5 fruit fly cellular contexts compared by ENCODE assay signal in the genomic region with DNA sequence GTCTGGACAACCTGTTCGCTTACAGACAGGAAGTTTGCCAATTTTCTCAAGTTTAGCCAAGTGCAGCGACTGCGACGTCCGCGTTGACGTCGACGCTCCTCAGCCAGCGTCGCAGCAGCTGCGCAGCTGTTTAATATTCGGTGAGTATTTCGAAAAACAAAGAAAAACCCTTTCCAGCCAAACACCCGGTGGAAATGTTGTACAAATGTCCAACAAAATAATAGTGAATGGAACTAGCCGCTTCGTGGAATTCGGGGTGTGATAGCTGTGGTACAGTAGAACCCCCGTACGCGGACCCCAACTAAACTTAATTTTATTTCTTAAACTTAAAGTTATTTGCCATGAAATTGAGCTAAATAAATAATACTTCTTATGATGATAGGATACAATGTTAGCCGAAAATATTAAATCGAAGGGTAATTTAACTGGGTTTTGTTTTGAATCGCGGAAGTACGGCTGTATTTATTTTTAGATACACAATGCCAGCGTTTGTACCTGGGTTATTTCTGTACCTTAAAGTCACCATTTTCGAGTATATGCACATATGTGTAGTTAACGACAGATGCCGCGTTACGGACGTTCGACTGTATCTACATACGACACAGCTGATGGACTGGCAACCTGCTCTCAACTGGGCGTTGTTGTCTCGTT.
TF ChIP-seq lines count a peak whose summit lies in the region.

No protein-coding gene starts in this region.

- no peak for TF ChIP-seq CTCF in whole organism, embryonic (GFP tag; optimal IDR thresholded peaks at IDR 0.05; lab: Kevin White, UChicago)

TF ChIP-seq in whole organism, adult, 20 proteins besides CTCF, POLR2A, EP300 and RAD21:
- TF ChIP-seq pad (GFP tag; optimal IDR thresholded peaks at IDR 0.05; lab: Kevin White, UChicago) (peak; percentile 21), CG14711 (tag; optimal IDR thresholded peaks at IDR 0.05; lab: Kevin White, UChicago) (peak; percentile 32), Hr96 (GFP tag; optimal IDR thresholded peaks at IDR 0.05; lab: Kevin White, UChicago) (no peak), CG11617 (GFP tag; optimal IDR thresholded peaks at IDR 0.05; lab: Kevin White, UChicago) (peak; percentile 31), toe (GFP tag; optimal IDR thresholded peaks at IDR 0.05; lab: Kevin White, UChicago) (no peak), CG33017 (tag; optimal IDR thresholded peaks at IDR 0.05; lab: Kevin White, UChicago) (peak; percentile 33), bab1 (GFP tag; optimal IDR thresholded peaks at IDR 0.05; lab: Kevin White, UChicago) (peak; percentile 68), tj (GFP tag; optimal IDR thresholded peaks at IDR 0.05; lab: Kevin White, UChicago) (no peak), CG7045 (GFP tag; optimal IDR thresholded peaks at IDR 0.05; lab: Kevin White, UChicago) (peak; percentile 38), CG7101 (tag; optimal IDR thresholded peaks at IDR 0.05; lab: Kevin White, UChicago) (peak; percentile 16), CG1620 (GFP tag; optimal IDR thresholded peaks at IDR 0.05; lab: Kevin White, UChicago) (peak; percentile 28), Crg-1 (GFP tag; optimal IDR thresholded peaks at IDR 0.05; lab: Kevin White, UChicago) (peak; percentile 21), cic (GFP tag; optimal IDR thresholded peaks at IDR 0.05; lab: Kevin White, UChicago) (no peak), CG12768 (GFP tag; optimal IDR thresholded peaks at IDR 0.05; lab: Kevin White, UChicago) (peak; percentile 23), kay (GFP tag; lab: Kevin White, UChicago; ENCODE audit: borderline replicate concordance) (peak; percentile 42)

TF ChIP-seq in whole organism, embryonic, 481 proteins besides CTCF, POLR2A, EP300 and RAD21 (continues in another document):
- TF ChIP-seq nom (GFP tag; optimal IDR thresholded peaks at IDR 0.05; lab: Kevin White, UChicago) = no peak
- peak; percentile 18 for TF ChIP-seq shn (GFP tag; optimal IDR thresholded peaks at IDR 0.05; lab: Kevin White, UChicago)
- TF ChIP-seq NK7.1 (GFP tag; optimal IDR thresholded peaks at IDR 0.05; lab: Kevin White, UChicago) = peak; percentile 70
- TF ChIP-seq jing (GFP tag; optimal IDR thresholded peaks at IDR 0.05; lab: Kevin White, UChicago) = no peak
- TF ChIP-seq Dll (GFP tag; IDR thresholded peaks at IDR 0.05; lab: Robert Waterston, UW; ENCODE audit: partially characterized antibody) = no peak
- no peak for TF ChIP-seq Rx (GFP tag; IDR thresholded peaks at IDR 0.05; lab: Robert Waterston, UW)
- TF ChIP-seq CG8290 (GFP tag; optimal IDR thresholded peaks at IDR 0.05; lab: Kevin White, UChicago) = peak; percentile 64
- peak in 1 of 2 experiments; percentile 50 for TF ChIP-seq CG8290 (tag; optimal IDR thresholded peaks at IDR 0.05; lab: Kevin White, UChicago)
- peak; percentile 74 for TF ChIP-seq Sox102F (GFP tag; optimal IDR thresholded peaks at IDR 0.05; lab: Kevin White, UChicago)
- TF ChIP-seq wor (GFP tag; IDR thresholded peaks at IDR 0.05; lab: Robert Waterston, UW) = 0 out of 2 replicates have a peak, but pooled peaks have one; percentile 35
- TF ChIP-seq tin (GFP tag; optimal IDR thresholded peaks at IDR 0.05; lab: Kevin White, UChicago) = peak; percentile 56
- TF ChIP-seq D19B (GFP tag; optimal IDR thresholded peaks at IDR 0.05; lab: Kevin White, UChicago) = peak; percentile 60
- peak; percentile 63 for TF ChIP-seq Antp (GFP tag; optimal IDR thresholded peaks at IDR 0.05; lab: Kevin White, UChicago)
- peak; percentile 79 for TF ChIP-seq twi (tag; optimal IDR thresholded peaks at IDR 0.05; lab: Kevin White, UChicago)
- TF ChIP-seq CG14710 (tag; optimal IDR thresholded peaks at IDR 0.05; lab: Kevin White, UChicago) = peak; percentile 74
- no peak for TF ChIP-seq ham (GFP tag; IDR thresholded peaks at IDR 0.05; lab: Robert Waterston, UW)
- TF ChIP-seq CG30431 (GFP tag; optimal IDR thresholded peaks at IDR 0.05; lab: Kevin White, UChicago) = peak; percentile 69

TF ChIP-seq in whole organism, prepupa, 60 proteins besides CTCF, POLR2A, EP300 and RAD21 (continues in another document):
- TF ChIP-seq ss (GFP tag; optimal IDR thresholded peaks at IDR 0.05; lab: Kevin White, UChicago) = peak; percentile 51 to 77
- TF ChIP-seq CG1621 (tag; optimal IDR thresholded peaks at IDR 0.05; lab: Kevin White, UChicago) = peak; percentile 0
- TF ChIP-seq OdsH (GFP tag; optimal IDR thresholded peaks at IDR 0.05; lab: Kevin White, UChicago) = peak; percentile 69
- TF ChIP-seq Hr39 (GFP tag; optimal IDR thresholded peaks at IDR 0.05; lab: Kevin White, UChicago) = peak; percentile 60
- peak; percentile 71 for TF ChIP-seq CG15336 (GFP tag; IDR thresholded peaks at IDR 0.05; lab: Robert Waterston, UW)
- TF ChIP-seq CG6163 (GFP tag; IDR thresholded peaks at IDR 0.05; lab: Robert Waterston, UW) = peak; percentile 53; the same call in 2 of the 3 replicates
- TF ChIP-seq CG8632 (GFP tag; optimal IDR thresholded peaks at IDR 0.05; lab: Kevin White, UChicago) = peak; percentile 49
- peak; percentile 79 for TF ChIP-seq svp (GFP tag; lab: Kevin White, UChicago)
- TF ChIP-seq CG11294 (GFP tag; IDR thresholded peaks at IDR 0.05; lab: Robert Waterston, UW) = peak; percentile 27; the same call in 1 of the 2 replicates
- TF ChIP-seq Ets21C (GFP tag; optimal IDR thresholded peaks at IDR 0.05; lab: Kevin White, UChicago) = peak; percentile 25
- peak; percentile 24 for TF ChIP-seq CG10631 (GFP tag; optimal IDR thresholded peaks at IDR 0.05; lab: Kevin White, UChicago)
- TF ChIP-seq spab (GFP tag; optimal IDR thresholded peaks at IDR 0.05; lab: Kevin White, UChicago) = peak; percentile 62
- peak; percentile 68 for TF ChIP-seq achi (GFP tag; optimal IDR thresholded peaks at IDR 0.05; lab: Kevin White, UChicago)
- peak; percentile 71; the same call in 2 of the 3 replicates for TF ChIP-seq eg (GFP tag; IDR thresholded peaks at IDR 0.05; lab: Robert Waterston, UW)
- peak; percentile 46 for TF ChIP-seq CG11902 (GFP tag; optimal IDR thresholded peaks at IDR 0.05; lab: Kevin White, UChicago)
- peak; percentile 88 for TF ChIP-seq CG32006 (GFP tag; optimal IDR thresholded peaks at IDR 0.05; lab: Kevin White, UChicago)
- peak; percentile 49 for TF ChIP-seq lz (GFP tag; optimal IDR thresholded peaks at IDR 0.05; lab: Kevin White, UChicago)

TF ChIP-seq in whole organism, pupa, 21 proteins besides CTCF, POLR2A, EP300 and RAD21 (continues in another document):
- peak; percentile 48 for TF ChIP-seq CG32121 (GFP tag; IDR thresholded peaks at IDR 0.05; lab: Robert Waterston, UW)
- TF ChIP-seq EcR (GFP tag; optimal IDR thresholded peaks at IDR 0.05; lab: Kevin White, UChicago) = no peak
- TF ChIP-seq Pif1A (GFP tag; optimal IDR thresholded peaks at IDR 0.05; lab: Kevin White, UChicago) = peak; percentile 81
- peak; percentile 79 for TF ChIP-seq CG14655 (GFP tag; optimal IDR thresholded peaks at IDR 0.05; lab: Kevin White, UChicago)
- peak; percentile 41 for TF ChIP-seq CG34367 (tag; optimal IDR thresholded peaks at IDR 0.05; lab: Kevin White, UChicago)
- TF ChIP-seq CG8159 (tag; optimal IDR thresholded peaks at IDR 0.05; lab: Kevin White, UChicago) = peak; percentile 66
- peak; percentile 31 for TF ChIP-seq CG17806 (tag; optimal IDR thresholded peaks at IDR 0.05; lab: Kevin White, UChicago)
- TF ChIP-seq gl (tag; optimal IDR thresholded peaks at IDR 0.05; lab: Kevin White, UChicago) = peak; percentile 15
- peak; percentile 59; the same call in 1 of the 3 replicates for TF ChIP-seq CG4496 (GFP tag; IDR thresholded peaks at IDR 0.05; lab: Robert Waterston, UW)
- peak; percentile 39 for TF ChIP-seq CG13204 (GFP tag; optimal IDR thresholded peaks at IDR 0.05; lab: Kevin White, UChicago)
- no peak for TF ChIP-seq D1 (tag; optimal IDR thresholded peaks at IDR 0.05; lab: Kevin White, UChicago)
- TF ChIP-seq CG12605 (GFP tag; IDR thresholded peaks at IDR 0.05; lab: Robert Waterston, UW) = no peak
- TF ChIP-seq CG8301 (tag; optimal IDR thresholded peaks at IDR 0.05; lab: Kevin White, UChicago) = peak; percentile 79
- no peak for TF ChIP-seq CG10348 (GFP tag; IDR thresholded peaks at IDR 0.05; lab: Robert Waterston, UW)
- TF ChIP-seq rn (GFP tag; IDR thresholded peaks at IDR 0.05; lab: Robert Waterston, UW) = no peak
- peak; percentile 58 for TF ChIP-seq Snoo (tag; optimal IDR thresholded peaks at IDR 0.05; lab: Kevin White, UChicago)
- TF ChIP-seq Pif1B (GFP tag; optimal IDR thresholded peaks at IDR 0.05; lab: Kevin White, UChicago) = peak; percentile 41
- TF ChIP-seq CG9948 (tag; optimal IDR thresholded peaks at IDR 0.05; lab: Kevin White, UChicago) = peak; percentile 63
- TF ChIP-seq CG15710 (tag; optimal IDR thresholded peaks at IDR 0.05; lab: Kevin White, UChicago) = peak; percentile 69

TF ChIP-seq in whole organism, wandering third instar larva, 38 proteins besides CTCF, POLR2A, EP300 and RAD21 (continues in another document):
- TF ChIP-seq Myc (optimal IDR thresholded peaks at IDR 0.05; lab: Kevin White, UChicago) (no peak), Vsx2 (GFP tag; optimal IDR thresholded peaks at IDR 0.05; lab: Kevin White, UChicago; ENCODE audit: partially characterized antibody) (no peak), tai (GFP tag; optimal IDR thresholded peaks at IDR 0.05; lab: Kevin White, UChicago) (no peak), jim (GFP tag; optimal IDR thresholded peaks at IDR 0.05; lab: Kevin White, UChicago) (no peak), Jra (GFP tag; optimal IDR thresholded peaks at IDR 0.05; lab: Kevin White, UChicago) (peak; percentile 21), dl (GFP tag; optimal IDR thresholded peaks at IDR 0.05; lab: Kevin White, UChicago; ENCODE audit: insufficient read depth in 1 of 2, partially characterized antibody in 2 of 2) (no peak), foxo (GFP tag; optimal IDR thresholded peaks at IDR 0.05; lab: Kevin White, UChicago) (peak in 1 of 2 experiments; percentile 27), dsf (GFP tag; optimal IDR thresholded peaks at IDR 0.05; lab: Kevin White, UChicago; ENCODE audit: borderline replicate concordance) (no peak), rgr (GFP tag; optimal IDR thresholded peaks at IDR 0.05; lab: Kevin White, UChicago) (peak; percentile 36), OdsH (GFP tag; optimal IDR thresholded peaks at IDR 0.05; lab: Kevin White, UChicago) (no peak), h (GFP tag; optimal IDR thresholded peaks at IDR 0.05; lab: Kevin White, UChicago) (peak; percentile 46), br (GFP tag; optimal IDR thresholded peaks at IDR 0.05; lab: Kevin White, UChicago) (peak; percentile 44), Hr83 (GFP tag; optimal IDR thresholded peaks at IDR 0.05; lab: Kevin White, UChicago; ENCODE audit: poor library complexity, severe bottlenecking) (no peak), usp (GFP tag; optimal IDR thresholded peaks at IDR 0.05; lab: Kevin White, UChicago) (no peak), CG9705 (GFP tag; optimal IDR thresholded peaks at IDR 0.05; lab: Kevin White, UChicago) (no peak), HLH106 (tag; optimal IDR thresholded peaks at IDR 0.05; lab: Kevin White, UChicago) (peak; percentile 28), CrebA (GFP tag; optimal IDR thresholded peaks at IDR 0.05; lab: Kevin White, UChicago; ENCODE audit: borderline replicate concordance) (no peak), Abd-B (GFP tag; optimal IDR thresholded peaks at IDR 0.05; lab: Kevin White, UChicago) (no peak), brk (GFP tag; optimal IDR thresholded peaks at IDR 0.05; lab: Kevin White, UChicago) (no peak), Hnf4 (GFP tag; optimal IDR thresholded peaks at IDR 0.05; lab: Kevin White, UChicago) (no peak), fru (GFP tag; optimal IDR thresholded peaks at IDR 0.05; lab: Kevin White, UChicago) (peak; percentile 59)
